Fruit fly (Drosophila melanogaster) whole organism, embryonic: ENCODE data around the gene Ubc7.

Source experiments
- CG13123 ChIP-seq: fragments of 200-800 bp; sonication (Bioruptor generic); optimal IDR thresholded peaks from 2 replicates; lab custom pipeline; 2016; ENCODE audit warnings: missing biosample characterization, missing genetic modification characterization
- CG30020 ChIP-seq: fragments of 200-800 bp; optimal IDR thresholded peaks from 2 replicates; lab custom pipeline; 2019; ENCODE audit warnings: missing biosample characterization, mild to moderate bottlenecking, missing genetic modification characterization, moderate library complexity
- chn ChIP-seq: fragments of 200-800 bp; sonication (Bioruptor generic); optimal IDR thresholded peaks from 2 replicates; lab custom pipeline; 2016; ENCODE audit warnings: missing biosample characterization, missing genetic modification characterization
- unc-4 ChIP-seq: fragments of 200-800 bp; sonication (Bioruptor generic); IDR thresholded peaks from 2 replicates; pipeline ENCODE4 v1.3.6; 2022; ENCODE audit warnings: missing biosample characterization, missing genetic modification characterization; ENCODE audit not compliant: partially characterized antibody

DNA sequence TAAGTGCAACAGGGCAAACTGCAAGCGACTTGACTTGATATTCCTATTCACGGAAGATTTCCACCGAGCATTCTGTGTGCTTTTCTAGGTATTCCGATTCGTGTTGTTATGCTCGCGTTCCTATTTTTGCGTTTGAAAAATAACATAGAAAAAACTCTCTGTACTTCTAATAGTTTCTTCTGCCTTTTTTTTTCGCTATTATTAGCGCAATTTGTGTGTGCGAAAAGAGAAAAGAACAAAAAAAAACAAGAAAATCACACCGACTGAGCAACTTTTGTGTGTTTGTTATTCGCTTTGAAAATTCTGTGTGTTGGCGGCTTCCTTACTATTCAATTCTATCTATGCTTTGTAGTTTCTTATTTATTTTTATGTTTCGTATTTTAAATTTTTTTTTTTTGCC, 9.7 kb upstream of the Ubc7 start:
- TF ChIP-seq unc-4 (GFP tag; lab: Robert Waterston, UW): no peak
- TF ChIP-seq CG13123 (GFP tag; lab: Kevin White, UChicago): no peak
- TF ChIP-seq chn (GFP tag; lab: Kevin White, UChicago): no peak
- no peak for TF ChIP-seq CG30020 (tag; lab: Kevin White, UChicago)
